Worm (Caenorhabditis elegans): Measurements from ENCODE around the gene H37A05.2.

The H37A05.2 gene

DNA sequence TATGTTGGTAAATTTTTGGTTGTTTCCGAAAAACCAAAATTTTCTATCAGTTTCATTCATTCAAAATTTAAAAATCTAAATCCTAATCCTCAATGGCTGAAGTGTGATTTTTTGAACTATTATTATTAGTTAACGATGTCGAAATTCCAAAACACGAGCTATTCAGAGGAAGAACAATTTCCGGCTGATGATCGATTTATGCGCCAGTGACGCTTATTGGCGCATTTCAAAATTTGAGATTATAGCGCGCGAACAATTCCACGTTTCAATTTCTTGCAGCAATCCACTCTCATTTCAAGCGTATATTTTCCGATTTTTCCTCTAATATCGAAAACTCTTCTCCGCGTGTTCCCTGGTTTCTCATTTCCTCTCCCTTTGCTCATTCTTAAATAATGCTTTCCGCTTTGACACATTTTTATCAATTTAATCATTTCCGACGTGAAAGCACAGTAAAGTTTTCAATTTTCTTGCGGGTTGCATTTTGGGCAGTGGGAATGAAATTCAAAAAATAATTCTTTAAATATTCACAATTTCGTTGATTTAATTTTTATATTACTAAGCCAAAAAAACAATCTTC, 30.4 kb upstream of the H37A05.2 start:
- TF ChIP-seq efl-1 (optimal IDR thresholded peaks at IDR 0.05) = peak; percentile 54 to 65
- TF ChIP-seq efl-1 (GFP tag; optimal IDR thresholded peaks at IDR 0.05 in 1 of 2) = peak; percentile 61 to 96
- no peak for TF ChIP-seq mef-2 (tag; optimal IDR thresholded peaks at IDR 0.05)
- TF ChIP-seq fkh-10 (GFP tag; optimal IDR thresholded peaks at IDR 0.05) = no peak
- peak; percentile 26 for TF ChIP-seq rnt-1 (tag; optimal IDR thresholded peaks at IDR 0.05)
- no peak for TF ChIP-seq egl-27 (tag; optimal IDR thresholded peaks at IDR 0.05)
- no peak for TF ChIP-seq ets-5 (GFP tag; IDR thresholded peaks at IDR 0.05)
- TF ChIP-seq unc-62 (GFP tag; optimal IDR thresholded peaks at IDR 0.05) = no peak
- TF ChIP-seq nhr-90 (tag; optimal IDR thresholded peaks at IDR 0.05; ENCODE audit: poor library complexity) = peak; percentile 36
- no peak for TF ChIP-seq unc-130 (tag; optimal IDR thresholded peaks at IDR 0.05)
- no peak for TF ChIP-seq unc-98 (GFP tag; IDR thresholded peaks at IDR 0.05)
- TF ChIP-seq fkh-8 (tag; optimal IDR thresholded peaks at IDR 0.05) = peak; percentile 34
- TF ChIP-seq xbp-1 (tag; optimal IDR thresholded peaks at IDR 0.05) = no peak
- TF ChIP-seq nhr-71 (tag; optimal IDR thresholded peaks at IDR 0.05) = peak; percentile 48
- TF ChIP-seq lsy-2 (tag; optimal IDR thresholded peaks at IDR 0.05) = peak in 1 of 2 experiments; percentile 25
- TF ChIP-seq efl-3 (GFP tag; optimal IDR thresholded peaks at IDR 0.05) = no peak
- no peak for TF ChIP-seq nhr-76 (tag; optimal IDR thresholded peaks at IDR 0.05)
- TF ChIP-seq ceh-82 (tag; optimal IDR thresholded peaks at IDR 0.05) = no peak
- no peak for TF ChIP-seq ceh-8 (GFP tag; optimal IDR thresholded peaks at IDR 0.05)
- TF ChIP-seq ceh-63 (GFP tag; optimal IDR thresholded peaks at IDR 0.05) = no peak
- TF ChIP-seq lin-35 (GFP tag; optimal IDR thresholded peaks at IDR 0.05) = peak; percentile 45 to 67
- no peak for TF ChIP-seq nhr-28 (tag; optimal IDR thresholded peaks at IDR 0.05)
- TF ChIP-seq nhr-19 (GFP tag; conservative IDR thresholded peaks at IDR 0.05) = no peak
- no peak for TF ChIP-seq irx-1 (tag; optimal IDR thresholded peaks at IDR 0.05)
- no peak for TF ChIP-seq aha-1 (tag; optimal IDR thresholded peaks at IDR 0.05)
- TF ChIP-seq fkh-4 (tag; optimal IDR thresholded peaks at IDR 0.05; ENCODE audit: borderline replicate concordance) = no peak
- TF ChIP-seq fos-1 (tag; optimal IDR thresholded peaks at IDR 0.05) = no peak
- no peak for TF ChIP-seq C04F5.9 (tag; optimal IDR thresholded peaks at IDR 0.05)
- TF ChIP-seq lin-13 (GFP tag; optimal IDR thresholded peaks at IDR 0.05) = no peak
- no peak for TF ChIP-seq hlh-4 (tag; optimal IDR thresholded peaks at IDR 0.05)
- no peak for TF ChIP-seq nhr-20 (tag; optimal IDR thresholded peaks at IDR 0.05)
- no peak for TF ChIP-seq zag-1 (tag; optimal IDR thresholded peaks at IDR 0.05)
- TF ChIP-seq nhr-77 (tag; optimal IDR thresholded peaks at IDR 0.05) = no peak
- TF ChIP-seq ces-1 (GFP tag; optimal IDR thresholded peaks at IDR 0.05) = no peak
- TF ChIP-seq tbx-2 (tag; optimal IDR thresholded peaks at IDR 0.05) = peak; percentile 7
- no peak for TF ChIP-seq tlp-1 (tag; optimal IDR thresholded peaks at IDR 0.05)
- no peak for TF ChIP-seq Y116A8C.19 (tag; optimal IDR thresholded peaks at IDR 0.05; ENCODE audit: borderline replicate concordance)
- no peak for TF ChIP-seq ztf-4 (tag; optimal IDR thresholded peaks at IDR 0.05)
- no peak for TF ChIP-seq alr-1 (tag; optimal IDR thresholded peaks at IDR 0.05; ENCODE audit: borderline replicate concordance)
- no peak for TF ChIP-seq mep-1 (tag; optimal IDR thresholded peaks at IDR 0.05)
- no peak for TF ChIP-seq aly-2 (tag; optimal IDR thresholded peaks at IDR 0.05)
- peak; percentile 24 for TF ChIP-seq snu-23 (GFP tag; optimal IDR thresholded peaks at IDR 0.05)
- TF ChIP-seq ceh-88 (GFP tag; IDR thresholded peaks at IDR 0.05) = no peak
- no peak for TF ChIP-seq zip-4 (GFP tag; optimal IDR thresholded peaks at IDR 0.05)
- TF ChIP-seq nhr-85 (tag) = peak; percentile 44
- no peak for TF ChIP-seq C16A3.4 (tag; optimal IDR thresholded peaks at IDR 0.05)
- no peak for TF ChIP-seq nhr-237 (tag; optimal IDR thresholded peaks at IDR 0.05)
- TF ChIP-seq vab-15 (tag; optimal IDR thresholded peaks at IDR 0.05) = no peak
- TF ChIP-seq unc-86 (tag; optimal IDR thresholded peaks at IDR 0.05) = no peak
- no peak for TF ChIP-seq blmp-1 (tag; optimal IDR thresholded peaks at IDR 0.05)
- no peak for TF ChIP-seq C34B4.2 (tag; optimal IDR thresholded peaks at IDR 0.05)
- TF ChIP-seq egl-13 (tag; optimal IDR thresholded peaks at IDR 0.05) = no peak
- peak; percentile 10 for TF ChIP-seq jun-1 (tag; optimal IDR thresholded peaks at IDR 0.05)
- peak; percentile 45 for TF ChIP-seq ama-1 (optimal IDR thresholded peaks at IDR 0.05)
- TF ChIP-seq swsn-7 (tag; optimal IDR thresholded peaks at IDR 0.05) = peak; percentile 3
